Worm (Caenorhabditis elegans) whole organism, L1 larva: ENCODE results near the gene clec-226.

Source experiments
- C04F5.9 ChIP-seq: sonication (generic microtip); optimal IDR thresholded peaks from 2 replicates; lab custom pipeline; 2016; ENCODE audit warnings: missing genetic modification characterization, missing compliant biosample characterization
- C16A3.4 ChIP-seq: fragments of 150-350 bp; optimal IDR thresholded peaks from 2 replicates; lab custom pipeline; 2014; ENCODE audit warnings: missing biosample characterization, missing genetic modification characterization
- alr-1 ChIP-seq: fragments of 200-800 bp; sonication (Bioruptor generic); optimal IDR thresholded peaks from 2 replicates; lab custom pipeline; 2018; ENCODE audit warnings: borderline replicate concordance, mild to moderate bottlenecking, missing genetic modification characterization, missing compliant biosample characterization
- ama-1 ChIP-seq: fragments of 150-350 bp; optimal IDR thresholded peaks from 2 replicates; lab custom pipeline; 2014
- blmp-1 ChIP-seq: fragments of 150-350 bp; optimal IDR thresholded peaks from 2 replicates; lab custom pipeline; 2014; ENCODE audit warnings: missing biosample characterization, missing genetic modification characterization
- ceh-8 ChIP-seq: fragments of 200-800 bp; sonication (Bioruptor generic); optimal IDR thresholded peaks from 2 replicates; lab custom pipeline; 2018; ENCODE audit warnings: mild to moderate bottlenecking, missing genetic modification characterization, moderate library complexity, missing compliant biosample characterization
- ceh-82 ChIP-seq, 3 experiments: fragments of 150-350 bp in 1 of 3; sonication (generic microtip) in 2 of 3; optimal IDR thresholded peaks; 2 replicates each; lab custom pipeline; 2014 to 2017; ENCODE audit warnings: missing biosample characterization in 3 of 3, missing genetic modification characterization in 3 of 3
- ceh-88 ChIP-seq: fragments of 200-800 bp; sonication (Bioruptor generic); IDR thresholded peaks from 2 replicates; pipeline ENCODE4 v1.3.6; 2022; ENCODE audit warnings: missing genetic modification characterization, missing compliant biosample characterization
- dpl-1 ChIP-seq, 3 experiments: fragments of 150-350 bp in 2 of 3; sonication (generic microtip) in 1 of 3; optimal IDR thresholded peaks; 2 replicates each; lab custom pipeline; 2014 to 2017; ENCODE audit warnings: missing biosample characterization in 3 of 3, missing genetic modification characterization in 3 of 3, missing genetic modification reagents in 3 of 3
- dsc-1 ChIP-seq: sonication (generic microtip); optimal IDR thresholded peaks from 2 replicates; lab custom pipeline; 2016; ENCODE audit warnings: mild to moderate bottlenecking, missing genetic modification characterization, missing compliant biosample characterization
- efl-1 ChIP-seq, 4 experiments: fragments of 150-350 bp; optimal IDR thresholded peaks in 3 of 4; peaks in 1 of 4; 1 replicate in 1 of 4; 2 replicates in 3 of 4; lab custom pipeline; 2014; ENCODE audit warnings: missing biosample characterization in 2 of 4, missing genetic modification characterization in 2 of 4, missing genetic modification reagents in 2 of 4
- elt-2 ChIP-seq: sonication (generic microtip); optimal IDR thresholded peaks from 2 replicates; lab custom pipeline; 2016; ENCODE audit warnings: missing genetic modification characterization, mild to moderate bottlenecking, inconsistent platforms, missing compliant biosample characterization, missing genetic modification reagents
- elt-3 ChIP-seq, 6 experiments: fragments of 150-350 bp in 1 of 6; sonication (generic microtip); optimal IDR thresholded peaks; 2 replicates each; lab custom pipeline; 2017 to 2018; ENCODE audit warnings: missing biosample characterization in 6 of 6, missing genetic modification characterization in 6 of 6, inconsistent platforms in 1 of 6
- ets-5 ChIP-seq: fragments of 200-800 bp; sonication (Bioruptor generic); IDR thresholded peaks from 2 replicates; pipeline ENCODE4 v1.3.6; 2022; ENCODE audit warnings: missing genetic modification characterization, missing compliant biosample characterization
- fkh-4 ChIP-seq: sonication (generic microtip); optimal IDR thresholded peaks from 2 replicates; lab custom pipeline; 2016; ENCODE audit warnings: missing compliant biosample characterization, missing genetic modification characterization, borderline replicate concordance
- fos-1 ChIP-seq: fragments of 150-350 bp; optimal IDR thresholded peaks from 2 replicates; lab custom pipeline; 2014; ENCODE audit warnings: missing biosample characterization, missing genetic modification characterization
- hpl-2 ChIP-seq: fragments of 150-350 bp; optimal IDR thresholded peaks from 2 replicates; lab custom pipeline; 2014; ENCODE audit warnings: missing biosample characterization, missing genetic modification reagents, missing genetic modification characterization
- lin-14 ChIP-seq: fragments of 200-800 bp; sonication (Bioruptor generic); optimal IDR thresholded peaks from 2 replicates; lab custom pipeline; 2018; ENCODE audit warnings: mild to moderate bottlenecking, missing genetic modification characterization, moderate library complexity, missing compliant biosample characterization
- lin-35 ChIP-seq, 2 experiments: fragments of 150-350 bp; optimal IDR thresholded peaks; 2 replicates each; lab custom pipeline; 2014; ENCODE audit warnings: missing biosample characterization in 2 of 2, missing genetic modification characterization in 2 of 2, missing genetic modification reagents in 2 of 2
- lir-3 ChIP-seq: sonication (generic microtip); optimal IDR thresholded peaks from 2 replicates; lab custom pipeline; 2016; ENCODE audit warnings: mild to moderate bottlenecking, missing genetic modification characterization, moderate library complexity, missing compliant biosample characterization; ENCODE audit not compliant: poor library complexity
- lsy-2 ChIP-seq, 2 experiments: fragments of 150-350 bp; optimal IDR thresholded peaks; 2 replicates each; lab custom pipeline; 2014; ENCODE audit warnings: missing biosample characterization in 2 of 2, missing genetic modification characterization in 2 of 2
- mab-9 ChIP-seq: fragments of 200-800 bp; sonication (Bioruptor generic); IDR thresholded peaks from 2 replicates; pipeline ENCODE4 v1.3.6; 2022; ENCODE audit warnings: missing genetic modification reagents, missing genetic modification characterization, missing compliant biosample characterization
- mep-1 ChIP-seq: fragments of 150-350 bp; optimal IDR thresholded peaks from 2 replicates; lab custom pipeline; 2014; ENCODE audit warnings: missing biosample characterization, missing genetic modification characterization
- nhr-12 ChIP-seq: sonication (generic microtip); optimal IDR thresholded peaks from 2 replicates; lab custom pipeline; 2017; ENCODE audit warnings: missing biosample characterization, missing genetic modification characterization
- nhr-19 ChIP-seq: fragments of 200-800 bp; sonication (Bioruptor generic); conservative IDR thresholded peaks from 2 replicates; pipeline ENCODE4 v1.3.6; 2022; ENCODE audit warnings: missing genetic modification characterization, missing compliant biosample characterization
- nhr-20 ChIP-seq: sonication (generic microtip); optimal IDR thresholded peaks from 2 replicates; lab custom pipeline; 2016; ENCODE audit warnings: mild to moderate bottlenecking, missing genetic modification characterization, missing compliant biosample characterization
- nhr-28 ChIP-seq: fragments of 150-350 bp; optimal IDR thresholded peaks from 2 replicates; lab custom pipeline; 2014; ENCODE audit warnings: missing biosample characterization, missing genetic modification characterization
- nhr-47 ChIP-seq: sonication (generic microtip); optimal IDR thresholded peaks from 2 replicates; lab custom pipeline; 2016; ENCODE audit warnings: mild to moderate bottlenecking, missing genetic modification characterization, moderate library complexity, missing compliant biosample characterization
- nhr-71 ChIP-seq: sonication (generic microtip); optimal IDR thresholded peaks from 2 replicates; lab custom pipeline; 2016; ENCODE audit warnings: mild to moderate bottlenecking, missing genetic modification characterization, moderate library complexity, missing compliant biosample characterization
- nhr-85 ChIP-seq: sonication (generic microtip); peaks from one replicate; lab custom pipeline; 2016; ENCODE audit warnings: missing genetic modification characterization, inconsistent platforms, missing compliant biosample characterization
- nhr-90 ChIP-seq: sonication (generic microtip); optimal IDR thresholded peaks from 2 replicates; lab custom pipeline; 2016; ENCODE audit warnings: mild to moderate bottlenecking, missing genetic modification characterization, missing compliant biosample characterization; ENCODE audit not compliant: poor library complexity
- pax-3 ChIP-seq: fragments of 200-800 bp; sonication (Bioruptor generic); optimal IDR thresholded peaks from 2 replicates; lab custom pipeline; 2018; ENCODE audit warnings: mild to moderate bottlenecking, missing genetic modification characterization, moderate library complexity, missing compliant biosample characterization
- rnt-1 ChIP-seq: sonication (generic microtip); optimal IDR thresholded peaks from 2 replicates; lab custom pipeline; 2016; ENCODE audit warnings: mild to moderate bottlenecking, missing genetic modification characterization, moderate library complexity, missing compliant biosample characterization
- skn-1 ChIP-seq: fragments of 150-350 bp; optimal IDR thresholded peaks from 2 replicates; lab custom pipeline; 2014; ENCODE audit warnings: missing biosample characterization, missing genetic modification characterization
- snu-23 ChIP-seq: sonication (generic microtip); optimal IDR thresholded peaks from 2 replicates; lab custom pipeline; 2016; ENCODE audit warnings: missing genetic modification characterization, missing compliant biosample characterization
- unc-30 ChIP-seq: sonication (generic microtip); optimal IDR thresholded peaks from 2 replicates; lab custom pipeline; 2017; ENCODE audit warnings: missing biosample characterization, missing genetic modification characterization
- unc-86 ChIP-seq: sonication (generic microtip); optimal IDR thresholded peaks from 2 replicates; lab custom pipeline; 2016; ENCODE audit warnings: missing genetic modification characterization, missing compliant biosample characterization
- unc-98 ChIP-seq: fragments of 200-800 bp; sonication (Bioruptor generic); IDR thresholded peaks from 2 replicates; pipeline ENCODE4 v1.3.6; 2022; ENCODE audit warnings: missing genetic modification characterization, missing compliant biosample characterization
- xbp-1 ChIP-seq: sonication (generic microtip); optimal IDR thresholded peaks from 2 replicates; lab custom pipeline; 2016; ENCODE audit warnings: missing genetic modification characterization, missing compliant biosample characterization
- zip-4 ChIP-seq: fragments of 200-800 bp; sonication (Bioruptor generic); optimal IDR thresholded peaks from 2 replicates; lab custom pipeline; 2018; ENCODE audit warnings: mild to moderate bottlenecking, missing genetic modification characterization, moderate library complexity, missing compliant biosample characterization
- ztf-11 ChIP-seq, 2 experiments: sonication (generic microtip); optimal IDR thresholded peaks; 2 replicates each; lab custom pipeline; 2016 to 2017; ENCODE audit warnings: missing genetic modification characterization in 2 of 2, missing biosample characterization in 1 of 2, missing compliant biosample characterization in 1 of 2

Gene clec-226

DNA sequence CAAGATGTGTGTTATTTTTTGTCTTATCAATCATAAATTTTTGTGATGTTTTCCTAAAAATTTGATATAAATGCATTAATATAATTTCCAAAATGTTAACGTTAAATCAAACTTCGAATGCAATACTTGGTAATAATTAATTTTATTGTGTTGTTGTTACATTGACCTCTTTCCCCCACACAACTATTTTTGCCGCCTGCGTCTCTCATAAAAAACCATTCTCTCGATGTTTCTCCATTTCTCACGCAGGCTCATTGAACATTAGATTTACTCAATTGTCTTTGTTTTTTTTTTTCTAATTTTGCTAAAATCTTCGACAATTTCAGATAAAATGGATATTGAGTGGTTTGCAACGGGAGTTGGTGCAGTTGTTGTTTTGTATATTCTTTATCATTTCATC lies 40.6 kb upstream of the clec-226 start, which contains the start of gene stdh-1:
Gene stdh-1 (plus strand): TSS at position 327 of the 400 bp plus-strand sequence.
- TF ChIP-seq blmp-1 (peak; percentile 15), efl-1 (optimal IDR thresholded peaks at IDR 0.05; lab: Kevin White, UChicago) (peak in 1 of 2 experiments; percentile 0), efl-1 (GFP tag; optimal IDR thresholded peaks at IDR 0.05 in 1 of 2; lab: Kevin White, UChicago) (peak in 1 of 2 experiments; percentile 61), lin-14 (GFP tag; lab: Kevin White, UChicago) (peak; percentile 69), mep-1 (tag; lab: Kevin White, UChicago) (peak; percentile 35), snu-23 (GFP tag; lab: Kevin White, UChicago) (peak; percentile 25), C16A3.4 (tag; lab: Kevin White, UChicago) (peak; percentile 5), nhr-71 (tag; lab: Kevin White, UChicago) (peak; percentile 32), mab-9 (GFP tag; lab: Robert Waterston, UW) (no peak), nhr-47 (tag; lab: Kevin White, UChicago) (no peak)

- TF ChIP-seq zip-4 (GFP tag; lab: Kevin White, UChicago) (no peak), ztf-11 (tag; optimal IDR thresholded peaks at IDR 0.05; lab: Kevin White, UChicago) (no peak), snu-23 (GFP tag; lab: Kevin White, UChicago) (peak; percentile 11), lir-3 (peak; percentile 47), lin-35 (GFP tag; optimal IDR thresholded peaks at IDR 0.05; lab: Kevin White, UChicago) (peak in 1 of 2 experiments; percentile 67), unc-30 (tag; lab: Kevin White, UChicago) (no peak), elt-3 (tag; optimal IDR thresholded peaks at IDR 0.05; lab: Kevin White, UChicago) (no peak), pax-3 (tag; lab: Kevin White, UChicago) (peak; percentile 82), lin-14 (GFP tag; lab: Kevin White, UChicago) (no peak), nhr-90 (tag; lab: Kevin White, UChicago) (peak; percentile 64), efl-1 (optimal IDR thresholded peaks at IDR 0.05; lab: Kevin White, UChicago) (no peak), efl-1 (GFP tag; optimal IDR thresholded peaks at IDR 0.05 in 1 of 2; lab: Kevin White, UChicago) (peak in 1 of 2 experiments; percentile 96), nhr-71 (tag; lab: Kevin White, UChicago) (peak; percentile 38), skn-1 (tag; lab: Kevin White, UChicago) (no peak), fkh-4 (no peak), ceh-8 (GFP tag; lab: Kevin White, UChicago) (no peak), dpl-1 (GFP tag; optimal IDR thresholded peaks at IDR 0.05; lab: Kevin White, UChicago) (peak in 1 of 3 experiments; percentile 6), lsy-2 (tag; optimal IDR thresholded peaks at IDR 0.05; lab: Kevin White, UChicago) (peak in 1 of 2 experiments; percentile 45), C16A3.4 (tag; lab: Kevin White, UChicago) (peak; percentile 41), nhr-47 (tag; lab: Kevin White, UChicago) (peak; percentile 52), unc-98 (no peak), fos-1 (tag; lab: Kevin White, UChicago) (no peak), hpl-2 (peak; percentile 23), nhr-19 (GFP tag; lab: Robert Waterston, UW) (peak; percentile 54), elt-2 (no peak), nhr-20 (peak; percentile 7), alr-1 (tag; lab: Kevin White, UChicago) (no peak), ama-1 (lab: Kevin White, UChicago) (peak; percentile 96), dsc-1 (peak; percentile 35), nhr-85 (tag; lab: Kevin White, UChicago) (peak; percentile 11), ceh-88 (GFP tag; lab: Robert Waterston, UW) (no peak), rnt-1 (tag; lab: Kevin White, UChicago) (peak; percentile 8)
These were observed 39.1 kb upstream of the clec-226 start for ce11 chrV:13907557-13908104.

- peak; percentile 12 for TF ChIP-seq ama-1 (lab: Kevin White, UChicago)
- TF ChIP-seq elt-3 (tag; optimal IDR thresholded peaks at IDR 0.05; lab: Kevin White, UChicago), result peak in 1 of 6 experiments; percentile 6
- peak; percentile 17 for TF ChIP-seq lir-3
- TF ChIP-seq pax-3 (tag; lab: Kevin White, UChicago), result peak; percentile 61
- no peak for TF ChIP-seq ceh-82 (tag; optimal IDR thresholded peaks at IDR 0.05; lab: Kevin White, UChicago)
- peak; percentile 9 for TF ChIP-seq ceh-88 (GFP tag; lab: Robert Waterston, UW)
- no peak for TF ChIP-seq ets-5 (GFP tag; lab: Robert Waterston, UW)
- TF ChIP-seq elt-2, result peak; percentile 9
- TF ChIP-seq C04F5.9 (tag; lab: Kevin White, UChicago), result no peak
- no peak for TF ChIP-seq ztf-11 (tag; optimal IDR thresholded peaks at IDR 0.05; lab: Kevin White, UChicago)
- TF ChIP-seq nhr-71 (tag; lab: Kevin White, UChicago), result peak; percentile 17
- TF ChIP-seq nhr-85 (tag; lab: Kevin White, UChicago), result peak; percentile 39
- TF ChIP-seq nhr-28 (tag; lab: Kevin White, UChicago), result no peak
- TF ChIP-seq xbp-1 (tag; lab: Kevin White, UChicago), result no peak
- TF ChIP-seq nhr-12 (tag; lab: Kevin White, UChicago), result no peak
- TF ChIP-seq unc-86 (tag; lab: Kevin White, UChicago), result no peak
These were observed 38.5 kb upstream of the clec-226 start for ce11 chrV:13908120-13908915.
